Fruit fly (Drosophila melanogaster): ENCODE data around the gene RabGGTb.

- no peak for TF ChIP-seq acj6 (GFP tag; optimal IDR thresholded peaks at IDR 0.05)
- no peak for TF ChIP-seq Met (GFP tag; optimal IDR thresholded peaks at IDR 0.05)
- no peak for TF ChIP-seq Eip78C (GFP tag)
- TF ChIP-seq CG15336 (GFP tag; IDR thresholded peaks at IDR 0.05): no peak
- no peak for TF ChIP-seq CG8119 (GFP tag; IDR thresholded peaks at IDR 0.05)
- no peak for TF ChIP-seq OdsH (GFP tag; optimal IDR thresholded peaks at IDR 0.05)
- no peak for TF ChIP-seq Lpt (GFP tag; optimal IDR thresholded peaks at IDR 0.05)
- peak in 1 of 2 experiments; percentile 78 for TF ChIP-seq ss (GFP tag; optimal IDR thresholded peaks at IDR 0.05)
- TF ChIP-seq CG11902 (GFP tag; optimal IDR thresholded peaks at IDR 0.05): no peak
- TF ChIP-seq pdm3 (GFP tag; optimal IDR thresholded peaks at IDR 0.05): no peak
Measured at dm6 chr2L:2861140-2861884, 17.6 kb upstream of the RabGGTb start.

Data from whole organism, prepupa.